Fruit fly (Drosophila melanogaster) whole organism, embryonic: ENCODE measurements around the gene CG12012.

Experiments
- Atf-2 ChIP-seq: fragments of 200-800 bp; sonication (Bioruptor generic); optimal IDR thresholded peaks from 2 replicates; lab custom pipeline; 2016; ENCODE audit warnings: missing biosample characterization, missing genetic modification characterization
- BEAF-32 ChIP-seq: fragments of 200-800 bp; sonication (Bioruptor generic); optimal IDR thresholded peaks from 3 replicates; lab custom pipeline; 2017; ENCODE audit warnings: missing biosample characterization, missing genetic modification characterization, mild to moderate bottlenecking, moderate library complexity, missing genetic modification reagents
- CG10147 ChIP-seq: fragments of 200-800 bp; sonication (Bioruptor generic); optimal IDR thresholded peaks from 2 replicates; lab custom pipeline; 2019; ENCODE audit warnings: missing biosample characterization, mild to moderate bottlenecking, missing genetic modification characterization, moderate library complexity
- CG1024 ChIP-seq: fragments of 200-800 bp; sonication (Bioruptor generic); IDR thresholded peaks from 2 replicates; pipeline ENCODE4 v1.3.6; 2022; ENCODE audit warnings: missing biosample characterization, missing genetic modification characterization
- CG10543 ChIP-seq: fragments of 200-800 bp; sonication (Bioruptor generic); optimal IDR thresholded peaks from 3 replicates; lab custom pipeline; 2017; ENCODE audit warnings: missing biosample characterization, mild to moderate bottlenecking, missing genetic modification characterization, moderate library complexity
- CG10959 ChIP-seq: fragments of 200-800 bp; sonication (Bioruptor generic); IDR thresholded peaks from 2 replicates; pipeline ENCODE4 v1.3.6; 2022; ENCODE audit warnings: missing biosample characterization, missing genetic modification characterization
- CG11085 ChIP-seq: fragments of 200-800 bp; sonication (Bioruptor generic); IDR thresholded peaks from 2 replicates; pipeline ENCODE4 v1.3.6; 2022; ENCODE audit warnings: missing biosample characterization, missing genetic modification characterization
- CG11504 ChIP-seq: fragments of 200-800 bp; sonication (Bioruptor generic); optimal IDR thresholded peaks from 3 replicates; lab custom pipeline; 2019; ENCODE audit warnings: missing biosample characterization, mild to moderate bottlenecking, missing genetic modification characterization, moderate library complexity
- CG12769 ChIP-seq: fragments of 200-800 bp; sonication (Bioruptor generic); optimal IDR thresholded peaks from 2 replicates; lab custom pipeline; 2019; ENCODE audit warnings: missing biosample characterization, mild to moderate bottlenecking, missing genetic modification characterization, moderate library complexity
- CG13123 ChIP-seq: fragments of 200-800 bp; sonication (Bioruptor generic); optimal IDR thresholded peaks from 2 replicates; lab custom pipeline; 2016; ENCODE audit warnings: missing biosample characterization, missing genetic modification characterization
- CG15479 ChIP-seq: fragments of 200-800 bp; sonication (Bioruptor generic); optimal IDR thresholded peaks from 3 replicates; lab custom pipeline; 2019; ENCODE audit warnings: missing biosample characterization, mild to moderate bottlenecking, missing genetic modification characterization, moderate library complexity
- CG17359 ChIP-seq: fragments of 200-800 bp; sonication (Bioruptor generic); optimal IDR thresholded peaks from 3 replicates; lab custom pipeline; 2018; ENCODE audit warnings: missing biosample characterization, mild to moderate bottlenecking, missing genetic modification characterization, moderate library complexity
- CG2129 ChIP-seq: fragments of 200-800 bp; sonication (Bioruptor generic); IDR thresholded peaks from 2 replicates; pipeline ENCODE4 v1.3.6; 2022; ENCODE audit warnings: missing biosample characterization, missing genetic modification characterization; ENCODE audit not compliant: partially characterized antibody
- CG4854 ChIP-seq: fragments of 200-800 bp; sonication (Bioruptor generic); optimal IDR thresholded peaks from 2 replicates; lab custom pipeline; 2016; ENCODE audit warnings: missing biosample characterization, missing genetic modification characterization, inconsistent platforms
- CG5245 ChIP-seq: fragments of 200-800 bp; sonication (Bioruptor generic); optimal IDR thresholded peaks from 3 replicates; lab custom pipeline; 2016; ENCODE audit warnings: missing biosample characterization, missing genetic modification characterization
- CG6272 ChIP-seq: fragments of 200-800 bp; sonication (Bioruptor generic); IDR thresholded peaks from 2 replicates; pipeline ENCODE4 v1.3.6; 2022; ENCODE audit warnings: missing biosample characterization, missing genetic modification characterization
- CG6854 ChIP-seq: fragments of 200-800 bp; sonication (Bioruptor generic); optimal IDR thresholded peaks from 3 replicates; lab custom pipeline; 2017; ENCODE audit warnings: missing biosample characterization, mild to moderate bottlenecking, missing genetic modification characterization
- CG7357 ChIP-seq: fragments of 200-800 bp; sonication (Bioruptor generic); IDR thresholded peaks from 3 replicates; pipeline ENCODE4 v1.3.6; 2022; ENCODE audit warnings: missing biosample characterization, missing genetic modification characterization
- CG7963 ChIP-seq: fragments of 200-800 bp; sonication (Bioruptor generic); IDR thresholded peaks from 3 replicates; pipeline ENCODE4 v1.3.6; 2022; ENCODE audit warnings: missing biosample characterization, missing genetic modification characterization; ENCODE audit not compliant: partially characterized antibody
- CG9727 ChIP-seq: fragments of 200-800 bp; sonication (Bioruptor generic); optimal IDR thresholded peaks from 3 replicates; lab custom pipeline; 2017; ENCODE audit warnings: missing biosample characterization, mild to moderate bottlenecking, missing genetic modification characterization
- D19A ChIP-seq: fragments of 200-800 bp; optimal IDR thresholded peaks from 3 replicates; lab custom pipeline; 2019; ENCODE audit warnings: missing biosample characterization, mild to moderate bottlenecking, missing genetic modification characterization, moderate library complexity
- D19B ChIP-seq: fragments of 200-800 bp; sonication (Bioruptor generic); optimal IDR thresholded peaks from 2 replicates; lab custom pipeline; 2017; ENCODE audit warnings: missing biosample characterization, mild to moderate bottlenecking, missing genetic modification characterization
- Dbx ChIP-seq: fragments of 200-800 bp; sonication (Bioruptor generic); IDR thresholded peaks from 3 replicates; pipeline ENCODE4 v1.3.6; 2022; ENCODE audit warnings: missing biosample characterization, missing genetic modification characterization
- Hand ChIP-seq: fragments of 200-800 bp; sonication (Bioruptor generic); optimal IDR thresholded peaks from 2 replicates; lab custom pipeline; 2017; ENCODE audit warnings: mild to moderate bottlenecking, missing biosample characterization, missing genetic modification reagents, missing genetic modification characterization
- Lhr ChIP-seq: fragments of 200-800 bp; sonication (Bioruptor generic); optimal IDR thresholded peaks from 3 replicates; lab custom pipeline; 2017; ENCODE audit warnings: mild to moderate bottlenecking, missing biosample characterization, missing genetic modification reagents, missing genetic modification characterization
- Lim3 ChIP-seq: fragments of 200-800 bp; sonication (Bioruptor generic); IDR thresholded peaks from 2 replicates; pipeline ENCODE4 v1.3.6; 2022; ENCODE audit warnings: missing biosample characterization, missing genetic modification characterization
- Lpt ChIP-seq: fragments of >200 bp; optimal IDR thresholded peaks from 2 replicates; lab custom pipeline; 2018; ENCODE audit warnings: missing biosample characterization, missing genetic modification characterization
- NfI ChIP-seq: fragments of 200-800 bp; sonication (Bioruptor generic); optimal IDR thresholded peaks from 3 replicates; lab custom pipeline; 2018; ENCODE audit warnings: missing biosample characterization, mild to moderate bottlenecking, missing genetic modification characterization, moderate library complexity
- Ptx1 ChIP-seq: fragments of 200-800 bp; sonication (Bioruptor generic); IDR thresholded peaks from 2 replicates; pipeline ENCODE4 v1.3.6; 2022; ENCODE audit warnings: missing biosample characterization, missing genetic modification characterization
- TFAM ChIP-seq: fragments of 200-800 bp; sonication (Bioruptor generic); optimal IDR thresholded peaks from 2 replicates; lab custom pipeline; 2017; ENCODE audit warnings: missing biosample characterization, missing genetic modification characterization, inconsistent platforms
- Taf1 ChIP-seq: fragments of 200-800 bp; sonication (Bioruptor generic); IDR thresholded peaks from 2 replicates; pipeline ENCODE4 v1.3.6; 2022; ENCODE audit warnings: missing biosample characterization, missing genetic modification characterization
- al ChIP-seq: fragments of 200-800 bp; sonication (Bioruptor generic); IDR thresholded peaks from 2 replicates; pipeline ENCODE4 v1.3.6; 2022; ENCODE audit warnings: missing biosample characterization, missing genetic modification characterization
- ap ChIP-seq: fragments of 200-800 bp; sonication (Bioruptor generic); IDR thresholded peaks from 2 replicates; pipeline ENCODE4 v1.3.6; 2022; ENCODE audit warnings: missing biosample characterization, missing genetic modification characterization
- bab2 ChIP-seq: fragments of 200-800 bp; sonication (Bioruptor generic); optimal IDR thresholded peaks from 2 replicates; lab custom pipeline; 2016; ENCODE audit warnings: missing biosample characterization, missing genetic modification characterization
- bbx ChIP-seq: fragments of 200-800 bp; sonication (Bioruptor generic); IDR thresholded peaks from 2 replicates; pipeline ENCODE4 v1.3.6; 2022; ENCODE audit warnings: missing biosample characterization, missing genetic modification characterization; ENCODE audit not compliant: partially characterized antibody
- chinmo ChIP-seq: fragments of 200-800 bp; sonication (Bioruptor generic); IDR thresholded peaks from 4 replicates; pipeline ENCODE4 v1.3.6; 2022; ENCODE audit warnings: missing biosample characterization, missing genetic modification characterization; ENCODE audit not compliant: partially characterized antibody
- dm ChIP-seq: fragments of 200-800 bp; sonication (Bioruptor generic); optimal IDR thresholded peaks from 3 replicates; lab custom pipeline; 2016; ENCODE audit warnings: missing biosample characterization, missing genetic modification characterization
- dpn ChIP-seq, 2 experiments: fragments of 200-800 bp; sonication (Bioruptor generic); optimal IDR thresholded peaks; 3 replicates each; lab custom pipeline; 2016; ENCODE audit warnings: missing biosample characterization in 2 of 2, missing genetic modification characterization in 2 of 2
- en ChIP-seq: fragments of 200-800 bp; sonication (Bioruptor generic); optimal IDR thresholded peaks from 2 replicates; lab custom pipeline; 2016; ENCODE audit warnings: missing biosample characterization, missing genetic modification characterization
- fu2 ChIP-seq: fragments of 200-800 bp; sonication (Bioruptor generic); optimal IDR thresholded peaks from 2 replicates; lab custom pipeline; 2016; ENCODE audit warnings: missing biosample characterization, missing genetic modification characterization
- gcm ChIP-seq: fragments of 200-800 bp; sonication (Bioruptor generic); optimal IDR thresholded peaks from 2 replicates; lab custom pipeline; 2019; ENCODE audit warnings: missing biosample characterization, mild to moderate bottlenecking, missing genetic modification characterization, moderate library complexity
- jing ChIP-seq: fragments of 200-800 bp; sonication (Bioruptor generic); optimal IDR thresholded peaks from 2 replicates; lab custom pipeline; 2018; ENCODE audit warnings: missing biosample characterization, mild to moderate bottlenecking, missing genetic modification characterization
- kay ChIP-seq: fragments of 200-800 bp; sonication (Bioruptor generic); optimal IDR thresholded peaks from 2 replicates; lab custom pipeline; 2016; ENCODE audit warnings: missing biosample characterization, missing genetic modification characterization
- maf-S ChIP-seq: fragments of 200-800 bp; sonication (Bioruptor generic); optimal IDR thresholded peaks from 2 replicates; lab custom pipeline; 2016; ENCODE audit warnings: missing biosample characterization, missing genetic modification characterization
- nmo ChIP-seq: fragments of 200-800 bp; sonication (Bioruptor generic); optimal IDR thresholded peaks from 2 replicates; lab custom pipeline; 2018; ENCODE audit warnings: missing biosample characterization, mild to moderate bottlenecking, missing genetic modification characterization, moderate library complexity
- pfk ChIP-seq: fragments of 200-800 bp; sonication (Bioruptor generic); optimal IDR thresholded peaks from 2 replicates; lab custom pipeline; 2018; ENCODE audit warnings: missing biosample characterization, mild to moderate bottlenecking, missing genetic modification characterization, moderate library complexity
- prd ChIP-seq, 3 experiments: fragments of >200 bp in 2 of 3; fragments of 200-800 bp in 1 of 3; sonication (Bioruptor generic) in 1 of 3; optimal IDR thresholded peaks in 2 of 3; IDR thresholded peaks in 1 of 3; 2 replicates in 2 of 3; 3 replicates in 1 of 3; pipeline versions ENCODE4 v1.3.6 to Lab custom; 2017 to 2022; ENCODE audit warnings: missing biosample characterization in 1 of 3, missing genetic modification characterization in 1 of 3
- psq ChIP-seq: fragments of 200-800 bp; sonication (Bioruptor generic); optimal IDR thresholded peaks from 2 replicates; lab custom pipeline; 2017; ENCODE audit warnings: missing biosample characterization, missing genetic modification characterization
- trh ChIP-seq: fragments of 200-800 bp; sonication (Bioruptor generic); optimal IDR thresholded peaks from 2 replicates; lab custom pipeline; 2016; ENCODE audit warnings: missing biosample characterization, missing genetic modification characterization

Gene CG12012

dm6 chr3L:3336368-3337164 lies 40.0 kb upstream of the CG12012 start, which contains the start of the genes Drsl6 and kst (continued):
- TF ChIP-seq BEAF-32 (GFP tag; lab: Kevin White, UChicago) (peak; percentile 64), CG6272 (GFP tag; lab: Robert Waterston, UW) (no peak), D19B (GFP tag; lab: Kevin White, UChicago) (no peak), CG10147 (GFP tag; lab: Kevin White, UChicago) (no peak), NfI (GFP tag; lab: Kevin White, UChicago) (no peak), Dbx (GFP tag; lab: Robert Waterston, UW) (peak; percentile 33; the same call in 1 of the 3 replicates), CG6854 (peak; percentile 24), pfk (no peak), CG9727 (GFP tag; lab: Kevin White, UChicago) (peak; percentile 21), CG2129 (GFP tag; lab: Robert Waterston, UW) (no peak), Lim3 (GFP tag; lab: Robert Waterston, UW) (no peak), ap (GFP tag; lab: Robert Waterston, UW) (no peak), Taf1 (no peak), Ptx1 (GFP tag; lab: Robert Waterston, UW) (no peak), psq (no peak), CG11085 (GFP tag; lab: Robert Waterston, UW) (no peak), CG11504 (tag; lab: Kevin White, UChicago) (no peak), D19A (tag; lab: Kevin White, UChicago) (no peak), nmo (GFP tag; lab: Kevin White, UChicago) (no peak), bbx (GFP tag; lab: Robert Waterston, UW) (no peak; the same call in none of the 2 replicates), CG1024 (GFP tag; lab: Robert Waterston, UW) (no peak), CG10959 (GFP tag; lab: Robert Waterston, UW) (no peak), Lhr (peak; percentile 6), CG5245 (GFP tag; lab: Kevin White, UChicago) (no peak), Hand (no peak), Lpt (GFP tag; lab: Kevin White, UChicago) (no peak), CG12769 (no peak), fu2 (GFP tag; lab: Kevin White, UChicago) (no peak), Atf-2 (no peak), CG10543 (GFP tag; lab: Kevin White, UChicago) (peak; percentile 55), bab2 (GFP tag; lab: Kevin White, UChicago) (peak; percentile 2), kay (GFP tag; lab: Kevin White, UChicago) (no peak), CG13123 (no peak), dpn (GFP tag; optimal IDR thresholded peaks at IDR 0.05; lab: Kevin White, UChicago) (peak in 1 of 2 experiments; percentile 27), al (GFP tag; lab: Robert Waterston, UW) (no peak), gcm (GFP tag; lab: Kevin White, UChicago) (peak; percentile 15), CG7357 (GFP tag; lab: Robert Waterston, UW) (no peak), chinmo (GFP tag; lab: Robert Waterston, UW) (peak; percentile 75; the same call in 2 of the 4 replicates), CG4854 (GFP tag; lab: Kevin White, UChicago) (peak; percentile 37), prd (optimal IDR thresholded peaks at IDR 0.05; lab: Kevin White, UChicago) (no peak), prd (GFP tag; IDR thresholded peaks at IDR 0.05; lab: Robert Waterston, UW) (no peak), maf-S (peak; percentile 29), CG17359 (tag; lab: Kevin White, UChicago) (peak; percentile 34), trh (no peak), jing (GFP tag; lab: Kevin White, UChicago) (peak; percentile 0), CG15479 (GFP tag; lab: Kevin White, UChicago) (no peak), TFAM (GFP tag; lab: Kevin White, UChicago) (no peak), CG7963 (GFP tag; lab: Robert Waterston, UW) (no peak), en (GFP tag; lab: Kevin White, UChicago) (no peak), dm (GFP tag; lab: Kevin White, UChicago) (no peak)
